Fruit fly (Drosophila melanogaster) whole organism, embryonic: ENCODE data around the gene drongo.

Experiments used
- ATbp ChIP-seq: fragments of 200-800 bp; sonication (Bioruptor generic); optimal IDR thresholded peaks from 2 replicates; lab custom pipeline; 2017; ENCODE audit warnings: missing biosample characterization, mild to moderate bottlenecking, missing genetic modification characterization, missing genetic modification reagents
- Aef1 ChIP-seq: fragments of 200-800 bp; sonication (Bioruptor generic); IDR thresholded peaks from 3 replicates; pipeline ENCODE4 v1.3.6; 2022; ENCODE audit warnings: missing biosample characterization, missing genetic modification characterization
- Atf3 ChIP-seq: fragments of 200-800 bp; sonication (Bioruptor generic); optimal IDR thresholded peaks from 3 replicates; lab custom pipeline; 2016; ENCODE audit warnings: missing biosample characterization, missing genetic modification characterization
- Bgb ChIP-seq: fragments of 200-800 bp; sonication (Bioruptor generic); IDR thresholded peaks from 2 replicates; pipeline ENCODE4 v1.3.6; 2022; ENCODE audit warnings: missing biosample characterization, missing genetic modification characterization; ENCODE audit not compliant: partially characterized antibody
- CG10147 ChIP-seq: fragments of 200-800 bp; sonication (Bioruptor generic); optimal IDR thresholded peaks from 2 replicates; lab custom pipeline; 2019; ENCODE audit warnings: missing biosample characterization, mild to moderate bottlenecking, missing genetic modification characterization, moderate library complexity
- CG1024 ChIP-seq: fragments of 200-800 bp; sonication (Bioruptor generic); IDR thresholded peaks from 2 replicates; pipeline ENCODE4 v1.3.6; 2022; ENCODE audit warnings: missing biosample characterization, missing genetic modification characterization
- CG12391 ChIP-seq: fragments of 200-800 bp; sonication (Bioruptor generic); optimal IDR thresholded peaks from 3 replicates; lab custom pipeline; 2018; ENCODE audit warnings: missing biosample characterization, mild to moderate bottlenecking, missing genetic modification characterization, moderate library complexity
- CG13123 ChIP-seq: fragments of 200-800 bp; sonication (Bioruptor generic); optimal IDR thresholded peaks from 2 replicates; lab custom pipeline; 2016; ENCODE audit warnings: missing biosample characterization, missing genetic modification characterization
- CG13296 ChIP-seq: fragments of 200-800 bp; sonication (Bioruptor generic); optimal IDR thresholded peaks from 3 replicates; lab custom pipeline; 2018; ENCODE audit warnings: missing biosample characterization, mild to moderate bottlenecking, missing genetic modification characterization
- CG13775 ChIP-seq: fragments of 200-800 bp; sonication (Bioruptor generic); optimal IDR thresholded peaks from 3 replicates; lab custom pipeline; 2017; ENCODE audit warnings: missing biosample characterization, mild to moderate bottlenecking, missing genetic modification characterization
- CG14710 ChIP-seq: fragments of 200-800 bp; sonication (Bioruptor generic); optimal IDR thresholded peaks from 3 replicates; lab custom pipeline; 2019; ENCODE audit warnings: missing biosample characterization, mild to moderate bottlenecking, missing genetic modification characterization, moderate library complexity
- CG15269 ChIP-seq: fragments of 200-800 bp; sonication (Bioruptor generic); optimal IDR thresholded peaks from 2 replicates; lab custom pipeline; 2018; ENCODE audit warnings: missing biosample characterization, mild to moderate bottlenecking, missing genetic modification characterization, moderate library complexity
- CG15479 ChIP-seq: fragments of 200-800 bp; sonication (Bioruptor generic); optimal IDR thresholded peaks from 3 replicates; lab custom pipeline; 2019; ENCODE audit warnings: missing biosample characterization, mild to moderate bottlenecking, missing genetic modification characterization, moderate library complexity
- CG16779 ChIP-seq: fragments of 200-800 bp; sonication (Bioruptor generic); IDR thresholded peaks from 2 replicates; pipeline ENCODE4 v1.3.6; 2022; ENCODE audit warnings: missing biosample characterization, missing genetic modification characterization
- CG17359 ChIP-seq: fragments of 200-800 bp; sonication (Bioruptor generic); optimal IDR thresholded peaks from 3 replicates; lab custom pipeline; 2018; ENCODE audit warnings: missing biosample characterization, mild to moderate bottlenecking, missing genetic modification characterization, moderate library complexity
- CG17802 ChIP-seq: fragments of 200-800 bp; sonication (Bioruptor generic); optimal IDR thresholded peaks from 2 replicates; lab custom pipeline; 2018; ENCODE audit warnings: missing biosample characterization, mild to moderate bottlenecking, missing genetic modification characterization, moderate library complexity
- CG3163 ChIP-seq: fragments of 200-800 bp; sonication (Bioruptor generic); optimal IDR thresholded peaks from 3 replicates; lab custom pipeline; 2016; ENCODE audit warnings: missing biosample characterization, missing genetic modification characterization
- CG7271 ChIP-seq: fragments of 200-800 bp; sonication (Bioruptor generic); optimal IDR thresholded peaks from 2 replicates; lab custom pipeline; 2018; ENCODE audit warnings: missing biosample characterization, mild to moderate bottlenecking, missing genetic modification characterization, moderate library complexity
- CG8089 ChIP-seq: fragments of 200-800 bp; sonication (Bioruptor generic); optimal IDR thresholded peaks from 3 replicates; lab custom pipeline; 2016; ENCODE audit warnings: missing biosample characterization, missing genetic modification characterization
- CG8765 ChIP-seq: fragments of 200-800 bp; sonication (Bioruptor generic); IDR thresholded peaks from 2 replicates; pipeline ENCODE4 v1.3.6; 2022; ENCODE audit warnings: missing biosample characterization, missing genetic modification characterization
- Camta ChIP-seq: fragments of 200-800 bp; sonication (Bioruptor generic); optimal IDR thresholded peaks from 2 replicates; lab custom pipeline; 2016; ENCODE audit warnings: missing biosample characterization, missing genetic modification characterization
- D ChIP-seq, 2 experiments: fragments of 200-800 bp in 1 of 2; fragments of >200 bp in 1 of 2; sonication (Bioruptor generic) in 1 of 2; optimal IDR thresholded peaks; 2 replicates in 1 of 2; 3 replicates in 1 of 2; lab custom pipeline; 2017; ENCODE audit warnings: mild to moderate bottlenecking in 1 of 2, missing biosample characterization in 1 of 2, missing genetic modification characterization in 1 of 2, missing genetic modification reagents in 1 of 2
- ERR ChIP-seq: fragments of 200-800 bp; sonication (Bioruptor generic); optimal IDR thresholded peaks from 2 replicates; lab custom pipeline; 2016; ENCODE audit warnings: missing biosample characterization, missing genetic modification characterization
- Fer1 ChIP-seq: fragments of 200-800 bp; sonication (Bioruptor generic); optimal IDR thresholded peaks from 2 replicates; lab custom pipeline; 2017; ENCODE audit warnings: missing biosample characterization, mild to moderate bottlenecking, missing genetic modification characterization
- Hand ChIP-seq: fragments of 200-800 bp; sonication (Bioruptor generic); optimal IDR thresholded peaks from 2 replicates; lab custom pipeline; 2017; ENCODE audit warnings: mild to moderate bottlenecking, missing biosample characterization, missing genetic modification reagents, missing genetic modification characterization
- Jarid2 ChIP-seq: fragments of 200-800 bp; sonication (Bioruptor generic); optimal IDR thresholded peaks from 3 replicates; lab custom pipeline; 2017; ENCODE audit warnings: mild to moderate bottlenecking, missing biosample characterization, missing genetic modification reagents, missing genetic modification characterization
- NK7.1 ChIP-seq: fragments of 200-800 bp; sonication (Bioruptor generic); optimal IDR thresholded peaks from 3 replicates; lab custom pipeline; 2016; ENCODE audit warnings: missing biosample characterization, missing genetic modification characterization
- Nf-YB ChIP-seq: fragments of 200-800 bp; sonication (Bioruptor generic); optimal IDR thresholded peaks from 3 replicates; lab custom pipeline; 2019; ENCODE audit warnings: missing biosample characterization, mild to moderate bottlenecking, missing genetic modification characterization, moderate library complexity
- amos ChIP-seq: fragments of 200-800 bp; sonication (Bioruptor generic); IDR thresholded peaks from 2 replicates; pipeline ENCODE4 v1.3.6; 2022; ENCODE audit warnings: missing biosample characterization, missing genetic modification characterization; ENCODE audit not compliant: partially characterized antibody
- aop ChIP-seq: fragments of 200-800 bp; sonication (Bioruptor generic); IDR thresholded peaks from 2 replicates; pipeline ENCODE4 v1.3.6; 2022; ENCODE audit warnings: missing biosample characterization, missing genetic modification characterization
- bcd ChIP-seq: fragments of 200-800 bp; sonication (Bioruptor generic); optimal IDR thresholded peaks from 2 replicates; lab custom pipeline; 2017; ENCODE audit warnings: missing biosample characterization, mild to moderate bottlenecking, missing genetic modification characterization
- bowl ChIP-seq: fragments of 200-800 bp; sonication (Bioruptor generic); IDR thresholded peaks from 2 replicates; pipeline ENCODE4 v1.3.6; 2022; ENCODE audit warnings: missing biosample characterization, missing genetic modification characterization
- cg ChIP-seq: fragments of 200-800 bp; sonication (Bioruptor generic); optimal IDR thresholded peaks from 3 replicates; lab custom pipeline; 2019; ENCODE audit warnings: missing biosample characterization, mild to moderate bottlenecking, missing genetic modification characterization, moderate library complexity
- ems ChIP-seq: fragments of 200-800 bp; sonication (Bioruptor generic); optimal IDR thresholded peaks from 3 replicates; lab custom pipeline; 2016; ENCODE audit warnings: missing biosample characterization, missing genetic modification characterization
- ftz-f1 ChIP-seq: fragments of 200-800 bp; sonication (Bioruptor generic); optimal IDR thresholded peaks from 2 replicates; lab custom pipeline; 2016; ENCODE audit warnings: missing biosample characterization, missing genetic modification characterization
- gcm ChIP-seq: fragments of 200-800 bp; sonication (Bioruptor generic); optimal IDR thresholded peaks from 2 replicates; lab custom pipeline; 2019; ENCODE audit warnings: missing biosample characterization, mild to moderate bottlenecking, missing genetic modification characterization, moderate library complexity
- gt ChIP-seq: fragments of 200-800 bp; sonication (Bioruptor generic); IDR thresholded peaks from 2 replicates; pipeline ENCODE4 v1.3.6; 2022; ENCODE audit warnings: missing biosample characterization, missing genetic modification characterization
- ham ChIP-seq: fragments of 200-800 bp; sonication (Bioruptor generic); IDR thresholded peaks from 2 replicates; pipeline ENCODE4 v1.3.6; 2022; ENCODE audit warnings: missing biosample characterization, missing genetic modification characterization
- lilli ChIP-seq: fragments of 200-800 bp; sonication (Bioruptor generic); optimal IDR thresholded peaks from 3 replicates; lab custom pipeline; 2016; ENCODE audit warnings: missing biosample characterization, missing genetic modification characterization
- mam ChIP-seq: fragments of 200-800 bp; sonication (Bioruptor generic); optimal IDR thresholded peaks from 3 replicates; lab custom pipeline; 2016; ENCODE audit warnings: missing biosample characterization, missing genetic modification characterization
- otp ChIP-seq: fragments of 200-800 bp; sonication (Bioruptor generic); IDR thresholded peaks from 3 replicates; pipeline ENCODE4, ENCODE4 v1.3.6; 2022; ENCODE audit warnings: missing biosample characterization, missing genetic modification characterization
- pfk ChIP-seq: fragments of 200-800 bp; sonication (Bioruptor generic); optimal IDR thresholded peaks from 2 replicates; lab custom pipeline; 2018; ENCODE audit warnings: missing biosample characterization, mild to moderate bottlenecking, missing genetic modification characterization, moderate library complexity
- pros ChIP-seq: fragments of 200-800 bp; sonication (Bioruptor generic); optimal IDR thresholded peaks from 3 replicates; lab custom pipeline; 2019; ENCODE audit warnings: missing biosample characterization, mild to moderate bottlenecking, missing genetic modification characterization, moderate library complexity
- psq ChIP-seq: fragments of 200-800 bp; sonication (Bioruptor generic); optimal IDR thresholded peaks from 2 replicates; lab custom pipeline; 2017; ENCODE audit warnings: missing biosample characterization, missing genetic modification characterization
- sisA ChIP-seq: fragments of 200-800 bp; sonication (Bioruptor generic); IDR thresholded peaks from 2 replicates; pipeline ENCODE4 v1.3.6; 2022; ENCODE audit warnings: missing biosample characterization, missing genetic modification characterization
- stwl ChIP-seq: fragments of 200-800 bp; sonication (Bioruptor generic); optimal IDR thresholded peaks from 3 replicates; lab custom pipeline; 2018; ENCODE audit warnings: missing biosample characterization, mild to moderate bottlenecking, missing genetic modification characterization, moderate library complexity
- trem ChIP-seq: fragments of 200-800 bp; optimal IDR thresholded peaks from 3 replicates; lab custom pipeline; 2019; ENCODE audit warnings: missing biosample characterization, mild to moderate bottlenecking, missing genetic modification characterization, moderate library complexity
- vnd ChIP-seq: fragments of 200-800 bp; sonication (Bioruptor generic); IDR thresholded peaks from 3 replicates; pipeline ENCODE4 v1.3.6; 2022; ENCODE audit warnings: missing biosample characterization, missing genetic modification characterization; ENCODE audit not compliant: partially characterized antibody
- z ChIP-seq: fragments of 200-800 bp; sonication (Bioruptor generic); IDR thresholded peaks from 3 replicates; pipeline ENCODE4 v1.3.6; 2022; ENCODE audit warnings: missing biosample characterization, missing genetic modification characterization
- zf30C ChIP-seq: fragments of 200-800 bp; sonication (Bioruptor generic); optimal IDR thresholded peaks from 3 replicates; lab custom pipeline; 2018; ENCODE audit warnings: missing biosample characterization, mild to moderate bottlenecking, missing genetic modification characterization

drongo gene

dm6 chr2L:841708-842107, 9.2 kb downstream of the drongo start (continued):
- TF ChIP-seq Atf3 (peak; percentile 44), stwl (no peak), Fer1 (GFP tag; lab: Kevin White, UChicago) (peak; percentile 74), lilli (GFP tag; lab: Kevin White, UChicago) (peak; percentile 82), bowl (peak; percentile 52; the same call in 1 of the 2 replicates), pfk (GFP tag; lab: Kevin White, UChicago) (no peak), gt (GFP tag; lab: Robert Waterston, UW) (peak; percentile 77), CG10147 (GFP tag; lab: Kevin White, UChicago) (peak; percentile 57), Hand (peak; percentile 64), CG7271 (tag; lab: Kevin White, UChicago) (no peak), NK7.1 (peak; percentile 26), CG8089 (peak; percentile 57), CG8765 (GFP tag; lab: Robert Waterston, UW) (peak; percentile 73), Camta (peak; percentile 51), psq (GFP tag; lab: Kevin White, UChicago) (no peak), cg (no peak), CG12391 (tag; lab: Kevin White, UChicago) (peak; percentile 70), CG13123 (GFP tag; lab: Kevin White, UChicago) (no peak), amos (GFP tag; lab: Robert Waterston, UW) (no peak), ERR (no peak), CG14710 (tag; lab: Kevin White, UChicago) (peak; percentile 39), zf30C (GFP tag; lab: Kevin White, UChicago) (peak; percentile 40), ems (peak; percentile 51), Nf-YB (GFP tag; lab: Kevin White, UChicago) (peak; percentile 34), vnd (GFP tag; lab: Robert Waterston, UW) (no peak), ham (GFP tag; lab: Robert Waterston, UW) (peak; percentile 57; the same call in 1 of the 2 replicates), trem (tag; lab: Kevin White, UChicago) (peak; percentile 15), aop (GFP tag; lab: Robert Waterston, UW) (no peak), gcm (GFP tag; lab: Kevin White, UChicago) (peak; percentile 30), CG17802 (tag; lab: Kevin White, UChicago) (no peak), bcd (GFP tag; lab: Kevin White, UChicago) (peak; percentile 75), D (optimal IDR thresholded peaks at IDR 0.05; lab: Kevin White, UChicago) (no peak), D (GFP tag; optimal IDR thresholded peaks at IDR 0.05; lab: Kevin White, UChicago) (peak; percentile 6), CG13775 (GFP tag; lab: Kevin White, UChicago) (peak; percentile 72), CG13296 (GFP tag; lab: Kevin White, UChicago) (peak; percentile 69), ftz-f1 (GFP tag; lab: Kevin White, UChicago) (peak; percentile 38), ATbp (peak; percentile 61), Bgb (GFP tag; lab: Robert Waterston, UW) (no peak), Aef1 (peak; percentile 83), CG3163 (GFP tag; lab: Kevin White, UChicago) (no peak), otp (peak; percentile 66; the same call in 1 of the 3 replicates), CG15269 (tag; lab: Kevin White, UChicago) (peak; percentile 70), CG1024 (GFP tag; lab: Robert Waterston, UW) (peak; percentile 76), CG17359 (peak; percentile 70), z (GFP tag; lab: Robert Waterston, UW) (0 out of 3 replicates have a peak, but pooled peaks have one; percentile 43), CG15479 (GFP tag; lab: Kevin White, UChicago) (no peak), pros (GFP tag; lab: Kevin White, UChicago) (no peak), CG16779 (0 out of 2 replicates have a peak, but pooled peaks have one; percentile 24), Jarid2 (GFP tag; lab: Kevin White, UChicago) (peak; percentile 4), sisA (peak; percentile 76), mam (GFP tag; lab: Kevin White, UChicago) (peak; percentile 81)
